Worm (Caenorhabditis elegans): Measurements from ENCODE around the gene clec-42.

DNA sequence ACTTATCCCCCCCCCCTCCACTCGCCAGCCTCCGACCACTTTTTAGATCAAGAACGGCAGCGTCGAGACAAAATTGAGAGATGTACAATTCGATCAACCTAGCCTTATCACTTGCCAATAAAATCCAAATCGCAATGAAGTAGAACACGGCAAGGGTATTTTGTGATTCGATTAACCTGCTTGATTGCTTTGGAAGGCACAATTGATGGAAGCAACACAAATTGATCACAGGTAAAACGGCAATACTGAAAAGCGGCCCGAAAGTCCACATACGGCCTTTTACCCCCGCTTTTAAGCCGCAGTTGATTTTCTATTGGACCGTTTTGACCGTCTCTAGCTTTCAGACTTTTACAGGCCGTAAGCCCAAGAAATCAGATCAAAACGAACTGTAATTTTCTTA is 2.9 kb upstream of the clec-42 start, which contains the start of gene clec-245:
- no peak for TF ChIP-seq ces-1 (GFP tag; optimal IDR thresholded peaks at IDR 0.05)
- no peak for TF ChIP-seq snpc-4 (tag; optimal IDR thresholded peaks at IDR 0.05)
- no peak for TF ChIP-seq lin-13 (tag; optimal IDR thresholded peaks at IDR 0.05)
- TF ChIP-seq unc-62 (GFP tag; optimal IDR thresholded peaks at IDR 0.05), result no peak
- TF ChIP-seq ham-2 (GFP tag; optimal IDR thresholded peaks at IDR 0.05), result no peak
- no peak for TF ChIP-seq pha-4 (tag; optimal IDR thresholded peaks at IDR 0.05)
- TF ChIP-seq mls-2 (tag; optimal IDR thresholded peaks at IDR 0.05), result no peak
- TF ChIP-seq blmp-1 (tag; optimal IDR thresholded peaks at IDR 0.05), result no peak

Measured in whole organism, mixed stage, embryonic.